Worm (Caenorhabditis elegans): ENCODE measurements around the gene clec-158.

The clec-158 gene

ce11 chrIII:6897587-6898064 lies 38.2 kb upstream of the clec-158 start, which contains the start of gene T07E3.4 (continued):
- TF ChIP-seq zag-1 (tag; optimal IDR thresholded peaks at IDR 0.05) (no peak), mdl-1 (tag; optimal IDR thresholded peaks at IDR 0.05) (peak; percentile 22 to 72), nhr-6 (tag; optimal IDR thresholded peaks at IDR 0.05) (no peak), dmd-6 (GFP tag; IDR thresholded peaks at IDR 0.05) (peak; percentile 94), dmd-8 (GFP tag; IDR thresholded peaks at IDR 0.05) (no peak), dve-1 (tag; optimal IDR thresholded peaks at IDR 0.05; ENCODE audit: insufficient read depth) (peak; percentile 73), lin-15B (tag; optimal IDR thresholded peaks at IDR 0.05) (no peak), nhr-25 (tag; optimal IDR thresholded peaks at IDR 0.05; ENCODE audit: borderline replicate concordance, insufficient read depth) (no peak), skn-1 (tag; optimal IDR thresholded peaks at IDR 0.05) (no peak), daf-8 (GFP tag; IDR thresholded peaks at IDR 0.05) (no peak), mxl-3 (GFP tag; optimal IDR thresholded peaks at IDR 0.05) (peak; percentile 34), ces-1 (GFP tag; optimal IDR thresholded peaks at IDR 0.05) (no peak), nhr-76 (tag; optimal IDR thresholded peaks at IDR 0.05) (no peak), madf-9 (GFP tag; conservative IDR thresholded peaks at IDR 0.05) (no peak), daf-19 (GFP tag; conservative IDR thresholded peaks at IDR 0.05) (no peak), madf-5 (GFP tag; IDR thresholded peaks at IDR 0.05) (no peak), aha-1 (tag) (peak; percentile 98), ceh-28 (tag; optimal IDR thresholded peaks at IDR 0.05) (no peak), dmd-9 (GFP tag; IDR thresholded peaks at IDR 0.05) (no peak), duxl-1 (tag; optimal IDR thresholded peaks at IDR 0.05; ENCODE audit: poor library complexity) (no peak), snpc-1.2 (GFP tag; IDR thresholded peaks at IDR 0.05) (no peak), fos-1 (tag; optimal IDR thresholded peaks at IDR 0.05) (no peak), nhr-77 (tag; optimal IDR thresholded peaks at IDR 0.05) (no peak), mxl-2 (GFP tag; conservative IDR thresholded peaks at IDR 0.05) (peak; percentile 99), lin-13 (GFP tag; optimal IDR thresholded peaks at IDR 0.05) (peak; percentile 46), rbr-2 (tag; optimal IDR thresholded peaks at IDR 0.05) (peak; percentile 54), lim-7 (GFP tag; IDR thresholded peaks at IDR 0.05) (no peak), hlh-30 (tag; optimal IDR thresholded peaks at IDR 0.05; ENCODE audit: insufficient read depth) (peak; percentile 91), lin-38 (GFP tag; IDR thresholded peaks at IDR 0.05) (no peak), hmg-1.1 (GFP tag; IDR thresholded peaks at IDR 0.05) (peak; percentile 76), mdt-29 (GFP tag; IDR thresholded peaks at IDR 0.05) (no peak), cey-2 (tag; optimal IDR thresholded peaks at IDR 0.05; ENCODE audit: borderline replicate concordance, insufficient read depth) (peak; percentile 19), nhr-41 (GFP tag; IDR thresholded peaks at IDR 0.05) (no peak), set-16 (GFP tag; IDR thresholded peaks at IDR 0.05) (no peak), attf-4 (tag; optimal IDR thresholded peaks at IDR 0.05) (no peak), nhr-48 (tag; optimal IDR thresholded peaks at IDR 0.05) (peak; percentile 78), F37D6.2 (tag; optimal IDR thresholded peaks at IDR 0.05) (no peak), zip-2 (tag; optimal IDR thresholded peaks at IDR 0.05) (peak; percentile 8), Y5F2A.4 (GFP tag; optimal IDR thresholded peaks at IDR 0.05) (no peak), arid-1 (GFP tag; conservative IDR thresholded peaks at IDR 0.05) (no peak), unc-39 (tag; optimal IDR thresholded peaks at IDR 0.05) (no peak), Y105C5A.15 (GFP tag; IDR thresholded peaks at IDR 0.05) (no peak), nhr-28 (tag; optimal IDR thresholded peaks at IDR 0.05) (peak; percentile 84), jun-1 (tag; optimal IDR thresholded peaks at IDR 0.05) (no peak), gei-8 (GFP tag; optimal IDR thresholded peaks at IDR 0.05) (peak; percentile 9), ctbp-1 (GFP tag; IDR thresholded peaks at IDR 0.05) (peak; percentile 57; the same call in 1 of the 2 replicates), pqm-1 (tag; optimal IDR thresholded peaks at IDR 0.05) (no peak), snpc-4 (tag; optimal IDR thresholded peaks at IDR 0.05) (no peak), T20F7.1 (GFP tag; optimal IDR thresholded peaks at IDR 0.05) (peak; percentile 60), fkh-10 (GFP tag; optimal IDR thresholded peaks at IDR 0.05) (no peak), ceh-62 (tag; optimal IDR thresholded peaks at IDR 0.05) (no peak), dpl-1 (GFP tag; optimal IDR thresholded peaks at IDR 0.05) (peak; percentile 48)

Data from whole organism, L4 larva.